Fruit fly (Drosophila melanogaster) whole organism: Measurements from ENCODE around the gene CG7646.

Source experiments
- CG8478 ChIP-seq: fragments of >200 bp; optimal IDR thresholded peaks from 2 replicates; lab custom pipeline; 2018; ENCODE audit warnings: inconsistent platforms
- Dll ChIP-seq: fragments of >200 bp; optimal IDR thresholded peaks from 2 replicates; lab custom pipeline; 2017
- EcR ChIP-seq, 2 experiments: fragments of >200 bp; optimal IDR thresholded peaks; 2 replicates each; lab custom pipeline; 2017; ENCODE audit warnings: missing biosample characterization in 2 of 2, missing genetic modification characterization in 2 of 2, missing genetic modification reagents in 2 of 2
- pan ChIP-seq: fragments of >200 bp; optimal IDR thresholded peaks from 2 replicates; lab custom pipeline; 2017
- psq ChIP-seq: fragments of >200 bp; optimal IDR thresholded peaks from 2 replicates; lab custom pipeline; 2017
- usp ChIP-seq: fragments of >200 bp; optimal IDR thresholded peaks from 2 replicates; lab custom pipeline; 2017; ENCODE audit warnings: missing biosample characterization, missing genetic modification characterization, mixed read lengths

DNA sequence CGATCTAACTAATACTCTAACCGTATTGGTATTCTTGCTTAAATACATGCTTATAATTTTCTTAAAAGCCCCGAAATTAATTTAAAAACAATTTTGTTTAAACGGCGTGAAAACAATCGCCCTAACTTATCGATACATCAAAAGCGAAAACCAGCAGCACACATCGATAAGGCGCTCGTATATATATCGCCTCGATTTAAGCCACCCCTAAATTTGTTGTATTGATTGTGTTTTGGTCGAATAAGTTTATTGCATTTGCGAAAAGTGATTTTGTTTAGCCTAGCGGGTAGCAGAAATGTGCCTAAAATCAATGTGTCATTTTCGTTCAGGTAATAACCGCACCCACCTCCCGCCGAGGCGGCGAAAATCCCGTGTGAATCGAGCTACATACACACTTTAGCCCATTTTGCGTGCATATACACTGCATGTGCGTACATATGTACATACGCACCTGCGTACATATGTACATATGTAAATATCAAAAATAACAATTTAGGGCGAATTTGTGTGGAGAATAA, at the start of gene CG7646, which contains the start of gene Nca:
- TF ChIP-seq pan (no peak), psq (lab: Kevin White, UChicago) (no peak), Dll (no peak), EcR (GFP tag; optimal IDR thresholded peaks at IDR 0.05; lab: Kevin White, UChicago) (no peak), usp (no peak), CG8478 (lab: Kevin White, UChicago) (no peak)
